Worm (Caenorhabditis elegans): ENCODE results near the gene exh-1.

DNA sequence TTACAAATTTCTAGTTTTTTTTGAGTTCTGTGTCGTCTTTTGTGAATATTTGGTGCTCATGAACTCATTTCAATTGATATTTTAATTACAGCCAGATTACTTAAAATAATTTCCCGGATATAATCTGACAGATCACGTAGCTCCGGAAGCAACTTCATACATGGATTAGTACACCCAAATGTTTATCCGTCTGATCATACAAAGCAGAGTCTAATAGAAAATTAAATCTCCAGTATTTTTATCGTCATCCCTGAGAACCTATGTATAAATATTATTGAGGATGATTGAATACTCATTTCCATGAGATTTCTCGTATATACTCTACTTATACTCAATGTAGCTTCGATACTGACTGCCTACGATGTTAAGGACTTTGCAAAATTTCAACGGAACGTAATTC, 32.0 kb upstream of the exh-1 start, which contains the start of gene Y73C8C.12:
- TF ChIP-seq blmp-1 (tag; optimal IDR thresholded peaks at IDR 0.05) (no peak), nhr-76 (tag; optimal IDR thresholded peaks at IDR 0.05) (no peak), ama-1 (optimal IDR thresholded peaks at IDR 0.05) (no peak)
